Fruit fly (Drosophila melanogaster) Kc167 (cell line): ENCODE measurements around the gene CG42535.

Experiments used
- Sin3A ChIP-seq: fragments of >200 bp; optimal IDR thresholded peaks from 2 replicates; lab custom pipeline; 2018; ENCODE audit warnings: missing external identifiers
- h ChIP-seq: fragments of >200 bp; optimal IDR thresholded peaks from 3 replicates; lab custom pipeline; 2018; ENCODE audit warnings: missing external identifiers
- psq ChIP-seq: fragments of >200 bp; optimal IDR thresholded peaks from 2 replicates; lab custom pipeline; 2017; ENCODE audit warnings: missing external identifiers

dm6 chr3L:10656451-10657198, 25.9 kb upstream of the CG42535 start:
- TF ChIP-seq Sin3A (lab: Kevin White, UChicago) (no peak), psq (lab: Kevin White, UChicago) (no peak), h (lab: Kevin White, UChicago) (no peak)
